Worm (Caenorhabditis elegans) whole organism, late embryonic: ENCODE measurements around the gene F13E6.1.

Experiments used
- K02D7.2 ChIP-seq: sonication (generic microtip); optimal IDR thresholded peaks from 2 replicates; lab custom pipeline; 2017; ENCODE audit warnings: mild to moderate bottlenecking, missing genetic modification characterization, missing compliant biosample characterization
- ama-1 ChIP-seq: fragments of 150-350 bp; optimal IDR thresholded peaks from 2 replicates; lab custom pipeline; 2014
- elt-4 ChIP-seq: sonication (generic microtip); optimal IDR thresholded peaks from 2 replicates; lab custom pipeline; 2016; ENCODE audit warnings: missing genetic modification characterization, missing compliant biosample characterization
- pha-4 ChIP-seq: fragments of 150-350 bp; optimal IDR thresholded peaks from 2 replicates; lab custom pipeline; 2018; ENCODE audit warnings: missing biosample characterization, missing genetic modification reagents, missing genetic modification characterization
- sdc-2 ChIP-seq: sonication (generic microtip); optimal IDR thresholded peaks from 2 replicates; lab custom pipeline; 2016; ENCODE audit warnings: missing genotype, missing genetic modification characterization, missing compliant biosample characterization

ce11 chrX:10628454-10628853, 48.5 kb downstream of the F13E6.1 start, which contains the start of gene M79.2:
- TF ChIP-seq elt-4 (no peak), pha-4 (tag; lab: Kevin White, UChicago) (no peak), ama-1 (no peak), K02D7.2 (no peak), sdc-2 (no peak)
